Fruit fly (Drosophila melanogaster): ENCODE results near the gene CG13609.

- TF ChIP-seq foxo (GFP tag; optimal IDR thresholded peaks at IDR 0.05) (no peak), br (GFP tag; optimal IDR thresholded peaks at IDR 0.05) (no peak), h (GFP tag; optimal IDR thresholded peaks at IDR 0.05) (no peak), Dif (GFP tag; optimal IDR thresholded peaks at IDR 0.05; ENCODE audit: partially characterized antibody) (no peak), Hr83 (GFP tag; optimal IDR thresholded peaks at IDR 0.05; ENCODE audit: poor library complexity, severe bottlenecking) (no peak), Mio (GFP tag; optimal IDR thresholded peaks at IDR 0.05) (no peak), psq (GFP tag; optimal IDR thresholded peaks at IDR 0.05) (no peak)
Measured at dm6 chr3R:24270578-24270977, 43.8 kb downstream of the CG13609 start.

Measured in whole organism, wandering third instar larva.